Worm (Caenorhabditis elegans): ENCODE data around the gene F38B7.3.

The F38B7.3 gene

ce11 chrV:11585122-11585521 lies 36.2 kb downstream of the F38B7.3 start:
- TF ChIP-seq F44E2.7 (GFP tag; IDR thresholded peaks at IDR 0.05) (no peak), daf-12 (tag; optimal IDR thresholded peaks at IDR 0.05) (no peak), F49E8.2 (tag; optimal IDR thresholded peaks at IDR 0.05; ENCODE audit: borderline replicate concordance) (peak; percentile 73), pha-4 (GFP tag; IDR thresholded peaks at IDR 0.05) (0 out of 2 replicates have a peak, but pooled peaks have one; percentile 34), pha-4 (tag; optimal IDR thresholded peaks at IDR 0.05) (no peak), ztf-7 (tag; optimal IDR thresholded peaks at IDR 0.05) (peak; percentile 2), snpc-4 (tag; optimal IDR thresholded peaks at IDR 0.05) (peak; percentile 83), saeg-2 (GFP tag; IDR thresholded peaks at IDR 0.05) (0 out of 2 replicates have a peak, but pooled peaks have one; percentile 25), mxl-3 (GFP tag; optimal IDR thresholded peaks at IDR 0.05) (peak; percentile 36)

ce11 chrV:11589433-11589832 lies 40.5 kb downstream of the F38B7.3 start, which contains the start of gene srx-82:
Gene srx-82, plus strand, starts transcription at chrV:11589733.
- TF ChIP-seq daf-12 (tag; optimal IDR thresholded peaks at IDR 0.05) (no peak), nhr-10 (tag; optimal IDR thresholded peaks at IDR 0.05) (no peak), Y5F2A.4 (GFP tag; optimal IDR thresholded peaks at IDR 0.05) (no peak), madf-5 (GFP tag; IDR thresholded peaks at IDR 0.05) (no peak), tra-1 (GFP tag; IDR thresholded peaks at IDR 0.05) (no peak), nhr-11 (tag; optimal IDR thresholded peaks at IDR 0.05) (no peak), dve-1 (tag; optimal IDR thresholded peaks at IDR 0.05; ENCODE audit: insufficient read depth) (no peak)

ce11 chrV:11593427-11593826 lies 44.5 kb downstream of the F38B7.3 start, which contains the start of gene srx-80:
Gene srx-80, plus strand, starts transcription at chrV:11593727.
- TF ChIP-seq hif-1 (tag; optimal IDR thresholded peaks at IDR 0.05), result no peak
- TF ChIP-seq daf-16 (GFP tag; optimal IDR thresholded peaks at IDR 0.05), result no peak
- no peak for TF ChIP-seq daf-16 (tag; optimal IDR thresholded peaks at IDR 0.05)
- TF ChIP-seq rbr-2 (tag; optimal IDR thresholded peaks at IDR 0.05), result no peak
- no peak for TF ChIP-seq ceh-20 (GFP tag; IDR thresholded peaks at IDR 0.05)
- TF ChIP-seq snpc-1.2 (GFP tag; IDR thresholded peaks at IDR 0.05), result no peak
- no peak for TF ChIP-seq unc-39 (tag; optimal IDR thresholded peaks at IDR 0.05)
- no peak for TF ChIP-seq ama-1 (optimal IDR thresholded peaks at IDR 0.05)
- no peak for TF ChIP-seq hlh-11 (tag; optimal IDR thresholded peaks at IDR 0.05)
- no peak for TF ChIP-seq F37D6.2 (tag; optimal IDR thresholded peaks at IDR 0.05)
- no peak for TF ChIP-seq lin-29 (GFP tag; IDR thresholded peaks at IDR 0.05)
- no peak for TF ChIP-seq duxl-1 (tag; optimal IDR thresholded peaks at IDR 0.05; ENCODE audit: poor library complexity)

ce11 chrV:11593888-11594287 lies 45.0 kb downstream of the F38B7.3 start:
- no peak for TF ChIP-seq zip-2 (tag; optimal IDR thresholded peaks at IDR 0.05)
- peak in 1 of 2 experiments; percentile 94 for TF ChIP-seq unc-62 (GFP tag; optimal IDR thresholded peaks at IDR 0.05 in 1 of 2)
- no peak for TF ChIP-seq unc-62 (tag; optimal IDR thresholded peaks at IDR 0.05)
- no peak for TF ChIP-seq arid-1 (GFP tag; conservative IDR thresholded peaks at IDR 0.05)

- TF ChIP-seq duxl-1 (tag; optimal IDR thresholded peaks at IDR 0.05; ENCODE audit: poor library complexity) (no peak), skn-1 (tag; optimal IDR thresholded peaks at IDR 0.05) (no peak)
These were observed 49.9 kb downstream of the F38B7.3 start, which contains the start of gene srx-84 for ce11 chrV:11598807-11599206. Gene srx-84, plus strand, starts transcription at chrV:11599107.

ce11 chrV:11600800-11601199 lies 51.9 kb downstream of the F38B7.3 start, which contains the start of gene F35B12.9:
Gene F35B12.9, plus strand, starts transcription at chrV:11601171.
- peak in 1 of 2 experiments; percentile 18 for TF ChIP-seq unc-62 (GFP tag; optimal IDR thresholded peaks at IDR 0.05 in 1 of 2)
- no peak for TF ChIP-seq unc-62 (tag; optimal IDR thresholded peaks at IDR 0.05)
- no peak for TF ChIP-seq F44E2.7 (GFP tag; IDR thresholded peaks at IDR 0.05)
- TF ChIP-seq dmd-6 (GFP tag; IDR thresholded peaks at IDR 0.05), result no peak
- no peak for TF ChIP-seq spr-1 (tag; optimal IDR thresholded peaks at IDR 0.05)
- TF ChIP-seq aha-1 (tag), result peak; percentile 94

All from whole organism, L4 larva.